Fruit fly (Drosophila melanogaster) whole organism, embryonic: ENCODE results near the gene Pfas.
A peak's percentile ranks its signal among the peaks of the same experiment; 100 is the strongest.

Experiments used
- BtbVII ChIP-seq: fragments of 200-800 bp; sonication (Bioruptor generic); optimal IDR thresholded peaks from 3 replicates; lab custom pipeline; 2017; ENCODE audit warnings: missing biosample characterization, mild to moderate bottlenecking, missing genetic modification characterization
- C15 ChIP-seq: fragments of 200-800 bp; sonication (Bioruptor generic); IDR thresholded peaks from 3 replicates; pipeline ENCODE4 v1.3.6; 2022; ENCODE audit warnings: missing biosample characterization, missing genetic modification characterization
- CG13123 ChIP-seq: fragments of 200-800 bp; sonication (Bioruptor generic); optimal IDR thresholded peaks from 2 replicates; lab custom pipeline; 2016; ENCODE audit warnings: missing biosample characterization, missing genetic modification characterization
- CG13287 ChIP-seq: fragments of 200-800 bp; sonication (Bioruptor generic); IDR thresholded peaks from 2 replicates; pipeline ENCODE4 v1.3.6; 2022; ENCODE audit warnings: missing biosample characterization, missing genetic modification characterization; ENCODE audit not compliant: partially characterized antibody
- CG14667 ChIP-seq: fragments of 200-800 bp; sonication (Bioruptor generic); IDR thresholded peaks from 2 replicates; pipeline ENCODE4 v1.3.6; 2022; ENCODE audit warnings: missing biosample characterization, missing genetic modification characterization
- CG1603 ChIP-seq: fragments of 200-800 bp; sonication (Bioruptor generic); optimal IDR thresholded peaks from 2 replicates; lab custom pipeline; 2019; ENCODE audit warnings: missing biosample characterization, mild to moderate bottlenecking, missing genetic modification characterization, moderate library complexity
- CG16813 ChIP-seq: fragments of 200-800 bp; sonication (Bioruptor generic); IDR thresholded peaks from 3 replicates; pipeline ENCODE4 v1.3.6; 2022; ENCODE audit warnings: missing biosample characterization, missing genetic modification characterization; ENCODE audit not compliant: partially characterized antibody
- CG18619 ChIP-seq: fragments of 200-800 bp; sonication (Bioruptor generic); optimal IDR thresholded peaks from 3 replicates; lab custom pipeline; 2017; ENCODE audit warnings: missing biosample characterization, mild to moderate bottlenecking, missing genetic modification characterization
- CG2116 ChIP-seq: fragments of 200-800 bp; sonication (Bioruptor generic); optimal IDR thresholded peaks from 3 replicates; lab custom pipeline; 2018; ENCODE audit warnings: missing biosample characterization, mild to moderate bottlenecking, missing genetic modification characterization
- CG2129 ChIP-seq: fragments of 200-800 bp; sonication (Bioruptor generic); IDR thresholded peaks from 2 replicates; pipeline ENCODE4 v1.3.6; 2022; ENCODE audit warnings: missing biosample characterization, missing genetic modification characterization; ENCODE audit not compliant: partially characterized antibody
- CG2202 ChIP-seq: fragments of 200-800 bp; sonication (Bioruptor generic); optimal IDR thresholded peaks from 2 replicates; lab custom pipeline; 2018; ENCODE audit warnings: missing biosample characterization, mild to moderate bottlenecking, missing genetic modification characterization
- CG3065 ChIP-seq: fragments of 200-800 bp; sonication (Bioruptor generic); optimal IDR thresholded peaks from 2 replicates; lab custom pipeline; 2016; ENCODE audit warnings: missing biosample characterization, missing genetic modification characterization
- CG3163 ChIP-seq: fragments of 200-800 bp; sonication (Bioruptor generic); optimal IDR thresholded peaks from 3 replicates; lab custom pipeline; 2016; ENCODE audit warnings: missing biosample characterization, missing genetic modification characterization
- CG42726 ChIP-seq: fragments of 200-800 bp; sonication (Bioruptor generic); IDR thresholded peaks from 2 replicates; pipeline ENCODE4 v1.3.6; 2022; ENCODE audit warnings: missing biosample characterization, missing genetic modification characterization; ENCODE audit not compliant: partially characterized antibody
- CG43689 ChIP-seq: fragments of 200-800 bp; sonication (Bioruptor generic); IDR thresholded peaks from 2 replicates; pipeline ENCODE4 v1.3.6; 2022; ENCODE audit warnings: missing biosample characterization, missing genetic modification characterization
- CG4404 ChIP-seq: fragments of 200-800 bp; sonication (Bioruptor generic); IDR thresholded peaks from 2 replicates; pipeline ENCODE4 v1.3.6; 2022; ENCODE audit warnings: missing biosample characterization, missing genetic modification characterization
- CG4424 ChIP-seq: fragments of 200-800 bp; sonication (Bioruptor generic); optimal IDR thresholded peaks from 3 replicates; lab custom pipeline; 2016; ENCODE audit warnings: missing biosample characterization, missing genetic modification characterization
- CG6689 ChIP-seq: fragments of 200-800 bp; sonication (Bioruptor generic); IDR thresholded peaks from 2 replicates; pipeline ENCODE4 v1.3.6; 2022; ENCODE audit warnings: missing biosample characterization, missing genetic modification characterization
- CG7786 ChIP-seq: fragments of 200-800 bp; sonication (Bioruptor generic); optimal IDR thresholded peaks from 2 replicates; lab custom pipeline; 2016; ENCODE audit warnings: missing biosample characterization, missing genetic modification characterization
- CG8281 ChIP-seq: fragments of 200-800 bp; sonication (Bioruptor generic); optimal IDR thresholded peaks from 2 replicates; lab custom pipeline; 2018; ENCODE audit warnings: missing biosample characterization, mild to moderate bottlenecking, missing genetic modification characterization, moderate library complexity
- CkIIα-i1 ChIP-seq: fragments of 200-800 bp; sonication (Bioruptor generic); IDR thresholded peaks from 2 replicates; pipeline ENCODE4 v1.3.6; 2022; ENCODE audit warnings: missing biosample characterization, missing genetic modification characterization
- CoRest ChIP-seq: fragments of 200-800 bp; sonication (Bioruptor generic); optimal IDR thresholded peaks from 3 replicates; lab custom pipeline; 2018; ENCODE audit warnings: missing biosample characterization, mild to moderate bottlenecking, missing genetic modification characterization, moderate library complexity
- E2f2 ChIP-seq: fragments of 200-800 bp; sonication (Bioruptor generic); IDR thresholded peaks from 2 replicates; pipeline ENCODE4 v1.3.6; 2022; ENCODE audit warnings: missing biosample characterization, missing genetic modification characterization
- Ets65A ChIP-seq: fragments of 200-800 bp; sonication (Bioruptor generic); peaks from one replicate; lab custom pipeline; 2016; ENCODE audit warnings: missing biosample characterization, missing genetic modification characterization
- Fer3 ChIP-seq: fragments of 200-800 bp; sonication (Bioruptor generic); optimal IDR thresholded peaks from 2 replicates; lab custom pipeline; 2018; ENCODE audit warnings: missing biosample characterization, mild to moderate bottlenecking, missing genetic modification characterization, moderate library complexity
- HLH4C ChIP-seq: fragments of 200-800 bp; sonication (Bioruptor generic); IDR thresholded peaks from 3 replicates; pipeline ENCODE4 v1.3.6; 2022; ENCODE audit warnings: missing biosample characterization, missing genetic modification characterization; ENCODE audit not compliant: partially characterized antibody
- HmgZ ChIP-seq: fragments of 200-800 bp; sonication (Bioruptor generic); optimal IDR thresholded peaks from 2 replicates; lab custom pipeline; 2018; ENCODE audit warnings: missing biosample characterization, mild to moderate bottlenecking, missing genetic modification characterization
- Hr78 ChIP-seq, 2 experiments: fragments of 200-800 bp in 1 of 2; fragments of >200 bp in 1 of 2; sonication (Bioruptor generic) in 1 of 2; optimal IDR thresholded peaks; 2 replicates each; lab custom pipeline; 2017 to 2019; ENCODE audit warnings: missing biosample characterization in 2 of 2, missing genetic modification characterization in 2 of 2, mild to moderate bottlenecking in 1 of 2, moderate library complexity in 1 of 2
- Kr ChIP-seq: fragments of 200-800 bp; sonication (Bioruptor generic); optimal IDR thresholded peaks from 2 replicates; lab custom pipeline; 2017; ENCODE audit warnings: missing biosample characterization, mild to moderate bottlenecking, missing genetic modification characterization
- MBD-R2 ChIP-seq: fragments of 200-800 bp; sonication (Bioruptor generic); IDR thresholded peaks from 2 replicates; pipeline ENCODE4 v1.3.6; 2022; ENCODE audit warnings: missing biosample characterization, missing genetic modification characterization
- Nf-YB ChIP-seq: fragments of 200-800 bp; sonication (Bioruptor generic); optimal IDR thresholded peaks from 3 replicates; lab custom pipeline; 2019; ENCODE audit warnings: missing biosample characterization, mild to moderate bottlenecking, missing genetic modification characterization, moderate library complexity
- amos ChIP-seq: fragments of 200-800 bp; sonication (Bioruptor generic); IDR thresholded peaks from 2 replicates; pipeline ENCODE4 v1.3.6; 2022; ENCODE audit warnings: missing biosample characterization, missing genetic modification characterization; ENCODE audit not compliant: partially characterized antibody
- aop ChIP-seq: fragments of 200-800 bp; sonication (Bioruptor generic); IDR thresholded peaks from 2 replicates; pipeline ENCODE4 v1.3.6; 2022; ENCODE audit warnings: missing biosample characterization, missing genetic modification characterization
- cg ChIP-seq: fragments of 200-800 bp; sonication (Bioruptor generic); optimal IDR thresholded peaks from 3 replicates; lab custom pipeline; 2019; ENCODE audit warnings: missing biosample characterization, mild to moderate bottlenecking, missing genetic modification characterization, moderate library complexity
- dpn ChIP-seq, 2 experiments: fragments of 200-800 bp; sonication (Bioruptor generic); optimal IDR thresholded peaks; 3 replicates each; lab custom pipeline; 2016; ENCODE audit warnings: missing biosample characterization in 2 of 2, missing genetic modification characterization in 2 of 2
- ems ChIP-seq: fragments of 200-800 bp; sonication (Bioruptor generic); optimal IDR thresholded peaks from 3 replicates; lab custom pipeline; 2016; ENCODE audit warnings: missing biosample characterization, missing genetic modification characterization
- ewg ChIP-seq: fragments of 200-800 bp; sonication (Bioruptor generic); optimal IDR thresholded peaks from 3 replicates; lab custom pipeline; 2017; ENCODE audit warnings: mild to moderate bottlenecking, missing biosample characterization, missing genetic modification reagents, missing genetic modification characterization
- gcm ChIP-seq: fragments of 200-800 bp; sonication (Bioruptor generic); optimal IDR thresholded peaks from 2 replicates; lab custom pipeline; 2019; ENCODE audit warnings: missing biosample characterization, mild to moderate bottlenecking, missing genetic modification characterization, moderate library complexity
- hb ChIP-seq: fragments of 200-800 bp; sonication (Bioruptor generic); IDR thresholded peaks from 3 replicates; pipeline ENCODE4 v1.3.6; 2022; ENCODE audit warnings: missing biosample characterization, missing genetic modification characterization; ENCODE audit not compliant: partially characterized antibody
- hbn ChIP-seq: fragments of 200-800 bp; sonication (Bioruptor generic); IDR thresholded peaks from 2 replicates; pipeline ENCODE4 v1.3.6; 2022; ENCODE audit warnings: missing biosample characterization, missing genetic modification characterization; ENCODE audit not compliant: partially characterized antibody
- jigr1 ChIP-seq: fragments of 200-800 bp; sonication (Bioruptor generic); IDR thresholded peaks from 3 replicates; pipeline ENCODE4 v1.3.6; 2022; ENCODE audit warnings: missing biosample characterization, missing genetic modification characterization
- mld ChIP-seq: fragments of 200-800 bp; sonication (Bioruptor generic); IDR thresholded peaks from 3 replicates; pipeline ENCODE4 v1.3.6; 2022; ENCODE audit warnings: missing biosample characterization, missing genetic modification characterization; ENCODE audit not compliant: partially characterized antibody
- oc ChIP-seq: fragments of 200-800 bp; sonication (Bioruptor generic); optimal IDR thresholded peaks from 2 replicates; lab custom pipeline; 2018; ENCODE audit warnings: missing biosample characterization, mild to moderate bottlenecking, missing genetic modification characterization, moderate library complexity
- prd ChIP-seq, 3 experiments: fragments of >200 bp in 2 of 3; fragments of 200-800 bp in 1 of 3; sonication (Bioruptor generic) in 1 of 3; optimal IDR thresholded peaks in 2 of 3; IDR thresholded peaks in 1 of 3; 2 replicates in 2 of 3; 3 replicates in 1 of 3; pipeline versions ENCODE4 v1.3.6 to Lab custom; 2017 to 2022; ENCODE audit warnings: missing biosample characterization in 1 of 3, missing genetic modification characterization in 1 of 3
- tap ChIP-seq: fragments of 200-800 bp; optimal IDR thresholded peaks from 3 replicates; lab custom pipeline; 2019; ENCODE audit warnings: missing biosample characterization, mild to moderate bottlenecking, missing genetic modification characterization, moderate library complexity
- trem ChIP-seq: fragments of 200-800 bp; optimal IDR thresholded peaks from 3 replicates; lab custom pipeline; 2019; ENCODE audit warnings: missing biosample characterization, mild to moderate bottlenecking, missing genetic modification characterization, moderate library complexity
- tx ChIP-seq: fragments of 200-800 bp; sonication (Bioruptor generic); optimal IDR thresholded peaks from 2 replicates; lab custom pipeline; 2016; ENCODE audit warnings: missing biosample characterization, missing genetic modification characterization
- unc-4 ChIP-seq: fragments of 200-800 bp; sonication (Bioruptor generic); IDR thresholded peaks from 2 replicates; pipeline ENCODE4 v1.3.6; 2022; ENCODE audit warnings: missing biosample characterization, missing genetic modification characterization; ENCODE audit not compliant: partially characterized antibody
- zen ChIP-seq: fragments of 200-800 bp; sonication (Bioruptor generic); optimal IDR thresholded peaks from 3 replicates; lab custom pipeline; 2018; ENCODE audit warnings: missing biosample characterization, mild to moderate bottlenecking, missing genetic modification characterization, moderate library complexity

Gene Pfas

dm6 chr2L:6050575-6050974 is 4.7 kb upstream of the Pfas start, which contains the start of gene CG9135 (continued):
- no peak for TF ChIP-seq ewg (GFP tag; lab: Kevin White, UChicago)
- peak; percentile 9 for TF ChIP-seq Fer3 (tag; lab: Kevin White, UChicago)
- peak; percentile 99 for TF ChIP-seq CG16813 (GFP tag; lab: Robert Waterston, UW)
- TF ChIP-seq unc-4 = peak; percentile 99
- peak; percentile 56 for TF ChIP-seq zen (tag; lab: Kevin White, UChicago)
- no peak for TF ChIP-seq CG2202 (tag; lab: Kevin White, UChicago)
- no peak for TF ChIP-seq Kr (GFP tag; lab: Kevin White, UChicago)
- TF ChIP-seq ems (GFP tag; lab: Kevin White, UChicago) = no peak
- peak; percentile 99 for TF ChIP-seq mld (GFP tag; lab: Robert Waterston, UW)
- no peak for TF ChIP-seq cg
- no peak for TF ChIP-seq CG3163
- TF ChIP-seq oc (tag; lab: Kevin White, UChicago) = no peak
- TF ChIP-seq dpn (GFP tag; optimal IDR thresholded peaks at IDR 0.05; lab: Kevin White, UChicago) = no peak
- TF ChIP-seq HLH4C (GFP tag; lab: Robert Waterston, UW) = peak; percentile 99
- TF ChIP-seq C15 (GFP tag; lab: Robert Waterston, UW) = no peak
- peak; percentile 72 for TF ChIP-seq E2f2
- no peak for TF ChIP-seq CG6689
- peak; percentile 23 for TF ChIP-seq HmgZ (tag; lab: Kevin White, UChicago)
- TF ChIP-seq CoRest (tag; lab: Kevin White, UChicago) = peak; percentile 54
- TF ChIP-seq CkIIα-i1 (GFP tag; lab: Robert Waterston, UW) = peak; percentile 69; the same call in 1 of the 2 replicates
- no peak for TF ChIP-seq CG18619 (GFP tag; lab: Kevin White, UChicago)
- no peak for TF ChIP-seq Hr78 (GFP tag; optimal IDR thresholded peaks at IDR 0.05; lab: Kevin White, UChicago)
- peak; percentile 69 for TF ChIP-seq trem (tag; lab: Kevin White, UChicago)
- peak; percentile 90 for TF ChIP-seq CG2129
- peak; percentile 99 for TF ChIP-seq CG42726 (GFP tag; lab: Robert Waterston, UW)
- TF ChIP-seq Nf-YB = no peak
- TF ChIP-seq CG4424 = no peak
- TF ChIP-seq tap (tag; lab: Kevin White, UChicago) = no peak
- no peak for TF ChIP-seq CG3065 (GFP tag; lab: Kevin White, UChicago)
- TF ChIP-seq CG1603 (tag; lab: Kevin White, UChicago) = peak; percentile 66
- no peak for TF ChIP-seq prd (optimal IDR thresholded peaks at IDR 0.05; lab: Kevin White, UChicago)
- TF ChIP-seq prd (GFP tag; IDR thresholded peaks at IDR 0.05; lab: Robert Waterston, UW) = no peak
- TF ChIP-seq hbn = peak; percentile 98
- TF ChIP-seq hb (GFP tag; lab: Robert Waterston, UW) = peak; percentile 99
- peak; percentile 99 for TF ChIP-seq amos
- TF ChIP-seq CG4404 (GFP tag; lab: Robert Waterston, UW) = no peak
- no peak for TF ChIP-seq CG14667 (GFP tag; lab: Robert Waterston, UW)
- no peak for TF ChIP-seq tx
- no peak for TF ChIP-seq CG8281 (tag; lab: Kevin White, UChicago)
- no peak for TF ChIP-seq CG43689 (GFP tag; lab: Robert Waterston, UW)
- TF ChIP-seq CG13123 (GFP tag; lab: Kevin White, UChicago) = no peak
- peak; percentile 93 for TF ChIP-seq CG2116 (GFP tag; lab: Kevin White, UChicago)
- TF ChIP-seq BtbVII (GFP tag; lab: Kevin White, UChicago) = no peak
- no peak for TF ChIP-seq CG7786 (GFP tag; lab: Kevin White, UChicago)
- peak; percentile 79 for TF ChIP-seq MBD-R2 (GFP tag; lab: Robert Waterston, UW)
- TF ChIP-seq Ets65A (GFP tag; lab: Kevin White, UChicago) = peak; percentile 53
- no peak for TF ChIP-seq jigr1 (GFP tag; lab: Robert Waterston, UW)
- peak; percentile 99 for TF ChIP-seq CG13287 (GFP tag; lab: Robert Waterston, UW)
- no peak for TF ChIP-seq aop
- TF ChIP-seq gcm (GFP tag; lab: Kevin White, UChicago) = no peak
